Fruit fly (Drosophila melanogaster) whole organism, embryonic: Measurements from ENCODE around the gene CG11562.
A peak's percentile ranks its signal among the peaks of the same experiment; 100 is the strongest.

Source experiments
- Bteb2 ChIP-seq: fragments of 200-800 bp; sonication (Bioruptor generic); optimal IDR thresholded peaks from 2 replicates; lab custom pipeline; 2016; ENCODE audit warnings: missing biosample characterization, missing genetic modification characterization
- CG10147 ChIP-seq: fragments of 200-800 bp; sonication (Bioruptor generic); optimal IDR thresholded peaks from 2 replicates; lab custom pipeline; 2019; ENCODE audit warnings: missing biosample characterization, mild to moderate bottlenecking, missing genetic modification characterization, moderate library complexity
- CG11504 ChIP-seq: fragments of 200-800 bp; sonication (Bioruptor generic); optimal IDR thresholded peaks from 3 replicates; lab custom pipeline; 2019; ENCODE audit warnings: missing biosample characterization, mild to moderate bottlenecking, missing genetic modification characterization, moderate library complexity
- CG11696 ChIP-seq: fragments of 200-800 bp; sonication (Bioruptor generic); IDR thresholded peaks from 2 replicates; pipeline ENCODE4 v1.3.6; 2022; ENCODE audit warnings: missing biosample characterization, missing genetic modification characterization
- CG13296 ChIP-seq: fragments of 200-800 bp; sonication (Bioruptor generic); optimal IDR thresholded peaks from 3 replicates; lab custom pipeline; 2018; ENCODE audit warnings: missing biosample characterization, mild to moderate bottlenecking, missing genetic modification characterization
- CG14667 ChIP-seq: fragments of 200-800 bp; sonication (Bioruptor generic); IDR thresholded peaks from 2 replicates; pipeline ENCODE4 v1.3.6; 2022; ENCODE audit warnings: missing biosample characterization, missing genetic modification characterization
- CG17385 ChIP-seq: fragments of 200-800 bp; sonication (Bioruptor generic); optimal IDR thresholded peaks from 3 replicates; lab custom pipeline; 2018; ENCODE audit warnings: missing biosample characterization, mild to moderate bottlenecking, missing genetic modification characterization
- CG4820 ChIP-seq: fragments of 200-800 bp; sonication (Bioruptor generic); optimal IDR thresholded peaks from 3 replicates; lab custom pipeline; 2016; ENCODE audit warnings: missing biosample characterization, missing genetic modification characterization
- CG4854 ChIP-seq: fragments of 200-800 bp; sonication (Bioruptor generic); optimal IDR thresholded peaks from 2 replicates; lab custom pipeline; 2016; ENCODE audit warnings: missing biosample characterization, missing genetic modification characterization, inconsistent platforms
- CG7556 ChIP-seq: fragments of 200-800 bp; sonication (Bioruptor generic); optimal IDR thresholded peaks from 2 replicates; lab custom pipeline; 2017; ENCODE audit warnings: missing biosample characterization, mild to moderate bottlenecking, missing genetic modification characterization
- CG7786 ChIP-seq: fragments of 200-800 bp; sonication (Bioruptor generic); optimal IDR thresholded peaks from 2 replicates; lab custom pipeline; 2016; ENCODE audit warnings: missing biosample characterization, missing genetic modification characterization
- CG8359 ChIP-seq: fragments of 200-800 bp; sonication (Bioruptor generic); optimal IDR thresholded peaks from 2 replicates; lab custom pipeline; 2017; ENCODE audit warnings: missing biosample characterization, mild to moderate bottlenecking, missing genetic modification characterization, borderline replicate concordance
- CG8478 ChIP-seq: fragments of >200 bp; optimal IDR thresholded peaks from 2 replicates; lab custom pipeline; 2018
- CG9727 ChIP-seq: fragments of 200-800 bp; sonication (Bioruptor generic); optimal IDR thresholded peaks from 3 replicates; lab custom pipeline; 2017; ENCODE audit warnings: missing biosample characterization, mild to moderate bottlenecking, missing genetic modification characterization
- GATAe ChIP-seq: fragments of 200-800 bp; sonication (Bioruptor generic); conservative IDR thresholded peaks from 2 replicates; pipeline ENCODE4 v1.3.6; 2022; ENCODE audit warnings: missing biosample characterization, missing genetic modification characterization
- H2.0 ChIP-seq: fragments of 200-800 bp; sonication (Bioruptor generic); IDR thresholded peaks from 2 replicates; pipeline ENCODE4 v1.3.6; 2022; ENCODE audit warnings: missing biosample characterization, missing genetic modification characterization
- HLH4C ChIP-seq: fragments of 200-800 bp; sonication (Bioruptor generic); IDR thresholded peaks from 3 replicates; pipeline ENCODE4 v1.3.6; 2022; ENCODE audit warnings: missing biosample characterization, missing genetic modification characterization; ENCODE audit not compliant: partially characterized antibody
- Hr39 ChIP-seq: fragments of >200 bp; optimal IDR thresholded peaks from 2 replicates; lab custom pipeline; 2017
- Hsf ChIP-seq: fragments of 200-800 bp; sonication (Bioruptor generic); optimal IDR thresholded peaks from 3 replicates; lab custom pipeline; 2016; ENCODE audit warnings: missing biosample characterization, missing genetic modification characterization
- Mrtf ChIP-seq: fragments of 200-800 bp; sonication (Bioruptor generic); IDR thresholded peaks from 3 replicates; pipeline ENCODE4 v1.3.6; 2022; ENCODE audit warnings: missing biosample characterization, missing genetic modification characterization
- Nf-YA ChIP-seq: fragments of 200-800 bp; sonication (Bioruptor generic); IDR thresholded peaks from 2 replicates; pipeline ENCODE4 v1.3.6; 2022; ENCODE audit warnings: missing biosample characterization, missing genetic modification characterization
- Nf-YB ChIP-seq: fragments of 200-800 bp; sonication (Bioruptor generic); optimal IDR thresholded peaks from 3 replicates; lab custom pipeline; 2019; ENCODE audit warnings: missing biosample characterization, mild to moderate bottlenecking, missing genetic modification characterization, moderate library complexity
- Poxn ChIP-seq: fragments of 200-800 bp; sonication (Bioruptor generic); IDR thresholded peaks from 2 replicates; pipeline ENCODE4 v1.3.6; 2022; ENCODE audit warnings: missing biosample characterization, missing genetic modification characterization
- Ptx1 ChIP-seq: fragments of 200-800 bp; sonication (Bioruptor generic); IDR thresholded peaks from 2 replicates; pipeline ENCODE4 v1.3.6; 2022; ENCODE audit warnings: missing biosample characterization, missing genetic modification characterization
- Rfx ChIP-seq: fragments of 200-800 bp; sonication (Bioruptor generic); IDR thresholded peaks from 2 replicates; pipeline ENCODE4 v1.3.6; 2022; ENCODE audit warnings: missing biosample characterization, missing genetic modification characterization
- Scr ChIP-seq: fragments of 200-800 bp; sonication (Bioruptor generic); IDR thresholded peaks from 2 replicates; pipeline ENCODE4 v1.3.6; 2022; ENCODE audit warnings: missing biosample characterization, missing genetic modification characterization; ENCODE audit not compliant: partially characterized antibody
- Side ChIP-seq: fragments of 200-800 bp; sonication (Bioruptor generic); optimal IDR thresholded peaks from 2 replicates; lab custom pipeline; 2016; ENCODE audit warnings: missing biosample characterization, missing genetic modification characterization
- Tbp ChIP-seq: fragments of >200 bp; optimal IDR thresholded peaks from 2 replicates; lab custom pipeline; 2018; ENCODE audit warnings: missing biosample characterization, missing genetic modification characterization
- bowl ChIP-seq: fragments of 200-800 bp; sonication (Bioruptor generic); IDR thresholded peaks from 2 replicates; pipeline ENCODE4 v1.3.6; 2022; ENCODE audit warnings: missing biosample characterization, missing genetic modification characterization
- btn ChIP-seq: fragments of 200-800 bp; sonication (Bioruptor generic); optimal IDR thresholded peaks from 2 replicates; lab custom pipeline; 2016; ENCODE audit warnings: missing biosample characterization, missing genetic modification characterization
- caup ChIP-seq: fragments of 200-800 bp; sonication (Bioruptor generic); optimal IDR thresholded peaks from 3 replicates; lab custom pipeline; 2017; ENCODE audit warnings: missing biosample characterization, mild to moderate bottlenecking, missing genetic modification characterization, moderate library complexity; ENCODE audit not compliant: severe bottlenecking
- croc ChIP-seq: fragments of 200-800 bp; sonication (Bioruptor generic); conservative IDR thresholded peaks from 3 replicates; pipeline ENCODE4 v1.3.6; 2022; ENCODE audit warnings: missing biosample characterization, missing genetic modification characterization
- crp ChIP-seq, 2 experiments: fragments of 200-800 bp; sonication (Bioruptor generic); optimal IDR thresholded peaks; 2 replicates in 1 of 2; 3 replicates in 1 of 2; lab custom pipeline; 2017; ENCODE audit warnings: missing biosample characterization in 2 of 2, missing genetic modification characterization in 2 of 2, mild to moderate bottlenecking in 1 of 2, moderate library complexity in 1 of 2
- dysf ChIP-seq: fragments of 200-800 bp; sonication (Bioruptor generic); IDR thresholded peaks from 3 replicates; pipeline ENCODE4 v1.3.6; 2022; ENCODE audit warnings: missing biosample characterization, missing genetic modification characterization
- emc ChIP-seq: fragments of 200-800 bp; sonication (Bioruptor generic); optimal IDR thresholded peaks from 2 replicates; lab custom pipeline; 2016; ENCODE audit warnings: missing biosample characterization, missing genetic modification characterization
- ewg ChIP-seq: fragments of 200-800 bp; sonication (Bioruptor generic); optimal IDR thresholded peaks from 3 replicates; lab custom pipeline; 2017; ENCODE audit warnings: mild to moderate bottlenecking, missing biosample characterization, missing genetic modification reagents, missing genetic modification characterization
- jing ChIP-seq: fragments of 200-800 bp; sonication (Bioruptor generic); optimal IDR thresholded peaks from 2 replicates; lab custom pipeline; 2018; ENCODE audit warnings: missing biosample characterization, mild to moderate bottlenecking, missing genetic modification characterization
- kah ChIP-seq: fragments of 200-800 bp; sonication (Bioruptor generic); optimal IDR thresholded peaks from 2 replicates; lab custom pipeline; 2018; ENCODE audit warnings: missing biosample characterization, mild to moderate bottlenecking, missing genetic modification characterization
- lab ChIP-seq: fragments of 200-800 bp; sonication (Bioruptor generic); optimal IDR thresholded peaks from 3 replicates; lab custom pipeline; 2017; ENCODE audit warnings: missing biosample characterization, missing genetic modification characterization, mild to moderate bottlenecking, moderate library complexity, missing genetic modification reagents
- lilli ChIP-seq: fragments of 200-800 bp; sonication (Bioruptor generic); optimal IDR thresholded peaks from 3 replicates; lab custom pipeline; 2016; ENCODE audit warnings: missing biosample characterization, missing genetic modification characterization
- lola ChIP-seq, 3 experiments: fragments of >200 bp in 2 of 3; fragments of 200-800 bp in 1 of 3; sonication (Bioruptor generic) in 1 of 3; optimal IDR thresholded peaks; 2 replicates each; lab custom pipeline; 2017 to 2019; ENCODE audit warnings: missing biosample characterization in 3 of 3, missing genetic modification characterization in 3 of 3, mild to moderate bottlenecking in 1 of 3, moderate library complexity in 1 of 3
- nerfin-1 ChIP-seq: fragments of 200-800 bp; sonication (Bioruptor generic); optimal IDR thresholded peaks from 3 replicates; lab custom pipeline; 2019; ENCODE audit warnings: missing biosample characterization, mild to moderate bottlenecking, missing genetic modification characterization, moderate library complexity
- nom ChIP-seq: fragments of 200-800 bp; sonication (Bioruptor generic); optimal IDR thresholded peaks from 2 replicates; lab custom pipeline; 2017; ENCODE audit warnings: missing biosample characterization, missing genetic modification characterization, mild to moderate bottlenecking, moderate library complexity, missing genetic modification reagents
- otp ChIP-seq: fragments of 200-800 bp; sonication (Bioruptor generic); IDR thresholded peaks from 3 replicates; pipeline ENCODE4, ENCODE4 v1.3.6; 2022; ENCODE audit warnings: missing biosample characterization, missing genetic modification characterization
- phol ChIP-seq: fragments of 200-800 bp; sonication (Bioruptor generic); optimal IDR thresholded peaks from 3 replicates; lab custom pipeline; 2018; ENCODE audit warnings: missing biosample characterization, mild to moderate bottlenecking, missing genetic modification characterization, moderate library complexity
- pita ChIP-seq: fragments of 200-800 bp; sonication (Bioruptor generic); optimal IDR thresholded peaks from 2 replicates; lab custom pipeline; 2017; ENCODE audit warnings: missing biosample characterization, mild to moderate bottlenecking, missing genetic modification characterization
- so ChIP-seq: fragments of 200-800 bp; sonication (Bioruptor generic); IDR thresholded peaks from 3 replicates; pipeline ENCODE4 v1.3.6; 2022; ENCODE audit warnings: missing biosample characterization, missing genetic modification characterization
- sob ChIP-seq: fragments of 200-800 bp; sonication (Bioruptor generic); IDR thresholded peaks from 2 replicates; pipeline ENCODE4 v1.3.6; 2022; ENCODE audit warnings: missing biosample characterization, missing genetic modification characterization
- tap ChIP-seq: fragments of 200-800 bp; optimal IDR thresholded peaks from 3 replicates; lab custom pipeline; 2019; ENCODE audit warnings: missing biosample characterization, mild to moderate bottlenecking, missing genetic modification characterization, moderate library complexity
- twi ChIP-seq: fragments of 200-800 bp; optimal IDR thresholded peaks from 2 replicates; lab custom pipeline; 2019; ENCODE audit warnings: missing biosample characterization, mild to moderate bottlenecking, missing genetic modification characterization, moderate library complexity
- unpg ChIP-seq: fragments of 200-800 bp; sonication (Bioruptor generic); optimal IDR thresholded peaks from 3 replicates; lab custom pipeline; 2018; ENCODE audit warnings: missing biosample characterization, mild to moderate bottlenecking, missing genetic modification characterization, moderate library complexity

The CG11562 gene

DNA sequence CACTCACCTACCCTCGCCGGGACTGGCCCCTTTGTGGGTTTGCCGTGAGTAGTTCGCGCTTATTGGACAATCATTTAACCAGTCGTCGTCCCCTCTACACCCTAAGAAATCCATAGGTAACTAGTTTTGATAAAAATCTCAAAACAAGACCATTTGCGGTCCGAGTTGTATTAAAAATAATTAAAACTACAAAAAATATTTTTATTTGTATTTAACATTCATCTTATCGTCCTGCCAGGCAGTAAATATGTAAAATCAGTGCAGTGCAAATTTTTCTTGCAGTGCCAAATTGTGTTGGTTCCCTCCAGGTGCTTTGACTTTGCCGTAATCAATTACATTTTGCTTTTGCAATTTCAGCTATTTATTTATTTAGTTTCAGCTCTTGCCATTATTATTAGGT, 48.4 kb upstream of the CG11562 start:
- peak; percentile 52; the same call in 2 of the 3 replicates for TF ChIP-seq dysf
- peak; percentile 41; the same call in 1 of the 2 replicates for TF ChIP-seq Rfx (GFP tag; lab: Robert Waterston, UW)
- no peak for TF ChIP-seq Hr39 (lab: Kevin White, UChicago)
- TF ChIP-seq Side = no peak
- TF ChIP-seq H2.0 (GFP tag; lab: Robert Waterston, UW) = no peak
- no peak for TF ChIP-seq twi (tag; lab: Kevin White, UChicago)
- TF ChIP-seq croc (GFP tag; lab: Robert Waterston, UW) = no peak
- TF ChIP-seq CG8359 (GFP tag; lab: Kevin White, UChicago) = no peak
- no peak for TF ChIP-seq CG4854 (GFP tag; lab: Kevin White, UChicago)
- TF ChIP-seq lola (GFP tag; optimal IDR thresholded peaks at IDR 0.05; lab: Kevin White, UChicago) = no peak
- TF ChIP-seq so (GFP tag; lab: Robert Waterston, UW) = no peak
- TF ChIP-seq lilli (GFP tag; lab: Kevin White, UChicago) = peak; percentile 34
- peak; percentile 40 for TF ChIP-seq CG7556 (GFP tag; lab: Kevin White, UChicago)
- TF ChIP-seq CG9727 (GFP tag; lab: Kevin White, UChicago) = peak; percentile 23
- TF ChIP-seq Mrtf (GFP tag; lab: Robert Waterston, UW) = no peak
- no peak for TF ChIP-seq CG4820 (GFP tag; lab: Kevin White, UChicago)
- TF ChIP-seq tap (tag; lab: Kevin White, UChicago) = no peak
- no peak for TF ChIP-seq Bteb2 (GFP tag; lab: Kevin White, UChicago)
- peak; percentile 24 for TF ChIP-seq CG17385 (GFP tag; lab: Kevin White, UChicago)
- no peak for TF ChIP-seq ewg
- TF ChIP-seq bowl (GFP tag; lab: Robert Waterston, UW) = no peak
- TF ChIP-seq jing (GFP tag; lab: Kevin White, UChicago) = no peak
- TF ChIP-seq CG11504 = no peak
- TF ChIP-seq sob (GFP tag; lab: Robert Waterston, UW) = no peak; the same call in 1 of the 2 replicates
- TF ChIP-seq Tbp = no peak
- TF ChIP-seq pita (GFP tag; lab: Kevin White, UChicago) = no peak
- TF ChIP-seq btn (GFP tag; lab: Kevin White, UChicago) = no peak
- no peak for TF ChIP-seq Scr (GFP tag; lab: Robert Waterston, UW)
- no peak for TF ChIP-seq Nf-YA (GFP tag; lab: Robert Waterston, UW)
- peak; percentile 30 for TF ChIP-seq Nf-YB (GFP tag; lab: Kevin White, UChicago)
- peak; percentile 3 for TF ChIP-seq CG13296
- no peak for TF ChIP-seq CG10147 (GFP tag; lab: Kevin White, UChicago)
- no peak for TF ChIP-seq CG8478 (lab: Kevin White, UChicago)
- no peak for TF ChIP-seq unpg (GFP tag; lab: Kevin White, UChicago)
- TF ChIP-seq phol (tag; lab: Kevin White, UChicago) = no peak
- peak; percentile 46 for TF ChIP-seq Ptx1 (GFP tag; lab: Robert Waterston, UW)
- no peak for TF ChIP-seq Poxn (GFP tag; lab: Robert Waterston, UW)
- 0 out of 2 replicates have a peak, but pooled peaks have one; percentile 24 for TF ChIP-seq CG11696
- TF ChIP-seq HLH4C = no peak
- no peak for TF ChIP-seq emc (GFP tag; lab: Kevin White, UChicago)
- no peak; the same call in 1 of the 2 replicates for TF ChIP-seq CG14667
- no peak for TF ChIP-seq caup
- no peak for TF ChIP-seq nerfin-1 (tag; lab: Kevin White, UChicago)
- no peak for TF ChIP-seq kah (GFP tag; lab: Kevin White, UChicago)
- no peak for TF ChIP-seq otp
- no peak for TF ChIP-seq CG7786 (GFP tag; lab: Kevin White, UChicago)
- TF ChIP-seq nom = no peak
- TF ChIP-seq GATAe (GFP tag; lab: Robert Waterston, UW) = no peak
- TF ChIP-seq lab = peak; percentile 53
- TF ChIP-seq crp (GFP tag; optimal IDR thresholded peaks at IDR 0.05; lab: Kevin White, UChicago) = no peak
- no peak for TF ChIP-seq Hsf (GFP tag; lab: Kevin White, UChicago)
